Worm (Caenorhabditis elegans) whole organism, L4 larva: ENCODE measurements around the gene klo-2.

Source experiments
- D1046.2 ChIP-seq: fragments of 200-800 bp; sonication (Bioruptor generic); IDR thresholded peaks from 2 replicates; pipeline ENCODE4 v1.3.6; 2022; ENCODE audit warnings: missing genetic modification characterization, missing compliant biosample characterization
- F37D6.2 ChIP-seq: sonication (generic microtip); optimal IDR thresholded peaks from 2 replicates; lab custom pipeline; 2016; ENCODE audit warnings: mild to moderate bottlenecking, missing genetic modification characterization, missing compliant biosample characterization
- Y105C5A.15 ChIP-seq: fragments of 200-800 bp; sonication (Bioruptor generic); IDR thresholded peaks from 2 replicates; pipeline ENCODE4 v1.3.6; 2022; ENCODE audit warnings: missing genetic modification characterization, missing compliant biosample characterization
- Y5F2A.4 ChIP-seq: fragments of 200-800 bp; sonication (Bioruptor generic); optimal IDR thresholded peaks from 2 replicates; lab custom pipeline; 2018; ENCODE audit warnings: mild to moderate bottlenecking, missing genetic modification characterization, missing compliant biosample characterization
- Y75B8A.6 ChIP-seq: fragments of 200-800 bp; sonication (Bioruptor generic); IDR thresholded peaks from 2 replicates; pipeline ENCODE4 v1.3.6; 2022; ENCODE audit warnings: missing genetic modification reagents, missing genetic modification characterization, missing compliant biosample characterization
- ZK546.5 ChIP-seq, 2 experiments: sonication (generic microtip); optimal IDR thresholded peaks; 2 replicates each; lab custom pipeline; 2017; ENCODE audit warnings: missing biosample characterization in 2 of 2, missing genetic modification characterization in 2 of 2
- aha-1 ChIP-seq: fragments of 150-350 bp; peaks from one replicate; lab custom pipeline; 2014; ENCODE audit warnings: missing biosample characterization, missing genetic modification characterization
- ama-1 ChIP-seq: fragments of 150-350 bp; optimal IDR thresholded peaks from 2 replicates; lab custom pipeline; 2014; ENCODE audit warnings: inconsistent platforms, mixed read lengths
- ceh-20 ChIP-seq: fragments of 200-800 bp; sonication (Bioruptor generic); IDR thresholded peaks from 2 replicates; pipeline ENCODE4 v1.3.6; 2022; ENCODE audit warnings: missing genetic modification reagents, missing genetic modification characterization, missing compliant biosample characterization
- ceh-32 ChIP-seq: sonication (generic microtip); optimal IDR thresholded peaks from 2 replicates; lab custom pipeline; 2016; ENCODE audit warnings: mild to moderate bottlenecking, missing genetic modification characterization, missing compliant biosample characterization; ENCODE audit not compliant: poor library complexity
- ceh-44 ChIP-seq: fragments of 200-800 bp; sonication (Bioruptor generic); IDR thresholded peaks from 2 replicates; pipeline ENCODE4 v1.3.6; 2022; ENCODE audit warnings: missing genetic modification reagents, missing genetic modification characterization, missing compliant biosample characterization
- daf-16 ChIP-seq, 3 experiments: sonication (generic microtip); optimal IDR thresholded peaks; 2 replicates each; lab custom pipeline; 2016 to 2017; ENCODE audit warnings: missing genetic modification characterization in 3 of 3, missing genetic modification reagents in 3 of 3, mild to moderate bottlenecking in 2 of 3, missing compliant biosample characterization in 2 of 3, missing biosample characterization in 1 of 3, moderate library complexity in 1 of 3
- dmd-6 ChIP-seq: fragments of 200-800 bp; sonication (Bioruptor generic); IDR thresholded peaks from 2 replicates; pipeline ENCODE4 v1.3.6; 2022; ENCODE audit warnings: missing genetic modification reagents, missing genetic modification characterization, missing compliant biosample characterization
- dmd-8 ChIP-seq: fragments of 200-800 bp; sonication (Bioruptor generic); IDR thresholded peaks from 2 replicates; pipeline ENCODE4 v1.3.6; 2022; ENCODE audit warnings: missing genetic modification characterization, missing compliant biosample characterization
- duxl-1 ChIP-seq: sonication (generic microtip); optimal IDR thresholded peaks from 2 replicates; lab custom pipeline; 2016; ENCODE audit warnings: mild to moderate bottlenecking, missing genetic modification characterization, moderate library complexity, missing compliant biosample characterization; ENCODE audit not compliant: poor library complexity
- dve-1 ChIP-seq: sonication (generic microtip); optimal IDR thresholded peaks from 2 replicates; lab custom pipeline; 2017; ENCODE audit warnings: antibody characterized with exemption, mild to moderate bottlenecking, missing genetic modification characterization, missing compliant biosample characterization; ENCODE audit not compliant: insufficient read depth
- egl-43 ChIP-seq: fragments of 200-800 bp; sonication (Bioruptor generic); IDR thresholded peaks from 2 replicates; pipeline ENCODE4 v1.3.6; 2022; ENCODE audit warnings: missing genetic modification reagents, missing genetic modification characterization, missing compliant biosample characterization
- gei-8 ChIP-seq: fragments of 200-800 bp; sonication (Bioruptor generic); optimal IDR thresholded peaks from 2 replicates; lab custom pipeline; 2018; ENCODE audit warnings: mild to moderate bottlenecking, missing genetic modification characterization, missing compliant biosample characterization
- hif-1 ChIP-seq, 2 experiments: sonication (generic microtip); optimal IDR thresholded peaks; 2 replicates each; lab custom pipeline; 2016 to 2017; ENCODE audit warnings: missing compliant biosample characterization in 2 of 2, missing genetic modification characterization in 2 of 2, missing genetic modification reagents in 2 of 2, missing genotype in 2 of 2, mild to moderate bottlenecking in 1 of 2
- hmg-1.1 ChIP-seq: fragments of 200-800 bp; sonication (Bioruptor generic); IDR thresholded peaks from 2 replicates; pipeline ENCODE4 v1.3.6; 2022; ENCODE audit warnings: missing genetic modification reagents, missing genetic modification characterization, missing compliant biosample characterization
- jun-1 ChIP-seq: fragments of 150-350 bp; optimal IDR thresholded peaks from 2 replicates; lab custom pipeline; 2014; ENCODE audit warnings: missing biosample characterization, missing genetic modification reagents, missing genetic modification characterization
- lim-7 ChIP-seq: fragments of 200-800 bp; sonication (Bioruptor generic); IDR thresholded peaks from 2 replicates; pipeline ENCODE4 v1.3.6; 2022; ENCODE audit warnings: missing genetic modification characterization, missing compliant biosample characterization
- lin-38 ChIP-seq: fragments of 200-800 bp; sonication (Bioruptor generic); IDR thresholded peaks from 2 replicates; pipeline ENCODE4 v1.3.6; 2022; ENCODE audit warnings: missing genetic modification reagents, missing genetic modification characterization, missing compliant biosample characterization
- lir-3 ChIP-seq: sonication (generic microtip); optimal IDR thresholded peaks from 2 replicates; lab custom pipeline; 2016; ENCODE audit warnings: mild to moderate bottlenecking, missing genetic modification characterization, missing compliant biosample characterization
- madf-9 ChIP-seq: fragments of 200-800 bp; sonication (Bioruptor generic); conservative IDR thresholded peaks from 2 replicates; pipeline ENCODE4 v1.3.6; 2022; ENCODE audit warnings: missing genetic modification reagents, missing genetic modification characterization, missing compliant biosample characterization
- mdl-1 ChIP-seq, 2 experiments: fragments of 150-350 bp in 1 of 2; sonication (generic microtip) in 1 of 2; optimal IDR thresholded peaks; 2 replicates each; lab custom pipeline; 2014 to 2017; ENCODE audit warnings: missing biosample characterization in 2 of 2, missing genetic modification characterization in 2 of 2
- mdt-29 ChIP-seq: fragments of 200-800 bp; sonication (Bioruptor generic); IDR thresholded peaks from 2 replicates; pipeline ENCODE4 v1.3.6; 2022; ENCODE audit warnings: missing genetic modification reagents, missing genetic modification characterization, missing compliant biosample characterization
- mep-1 ChIP-seq: fragments of 150-350 bp; sonication (generic microtip); optimal IDR thresholded peaks from 3 replicates; lab custom pipeline; 2014; ENCODE audit warnings: missing biosample characterization, missing genetic modification characterization
- mes-2 ChIP-seq: sonication (generic microtip); optimal IDR thresholded peaks from 2 replicates; lab custom pipeline; 2016; ENCODE audit warnings: missing genotype, mild to moderate bottlenecking, missing genetic modification characterization, missing compliant biosample characterization; ENCODE audit not compliant: poor library complexity, severe bottlenecking
- mxl-2 ChIP-seq: fragments of 200-800 bp; sonication (Bioruptor generic); conservative IDR thresholded peaks from 2 replicates; pipeline ENCODE4 v1.3.6; 2022; ENCODE audit warnings: missing genetic modification reagents, missing genetic modification characterization, missing compliant biosample characterization
- mxl-3 ChIP-seq: fragments of 200-800 bp; sonication (Bioruptor generic); optimal IDR thresholded peaks from 2 replicates; lab custom pipeline; 2018; ENCODE audit warnings: mild to moderate bottlenecking, missing genetic modification characterization, missing compliant biosample characterization
- nhr-102 ChIP-seq: sonication (generic microtip); optimal IDR thresholded peaks from 2 replicates; lab custom pipeline; 2016; ENCODE audit warnings: mild to moderate bottlenecking, missing genetic modification characterization, moderate library complexity, missing compliant biosample characterization
- nhr-11 ChIP-seq: fragments of 150-350 bp; optimal IDR thresholded peaks from 2 replicates; lab custom pipeline; 2014; ENCODE audit warnings: missing biosample characterization, missing genetic modification characterization
- nhr-28 ChIP-seq: fragments of 150-350 bp; optimal IDR thresholded peaks from 2 replicates; lab custom pipeline; 2014; ENCODE audit warnings: missing biosample characterization, missing genetic modification characterization
- nhr-41 ChIP-seq: fragments of 200-800 bp; sonication (Bioruptor generic); IDR thresholded peaks from 2 replicates; pipeline ENCODE4 v1.3.6; 2022; ENCODE audit warnings: missing genetic modification reagents, missing genetic modification characterization, missing compliant biosample characterization
- pha-4 ChIP-seq, 2 experiments: fragments of 150-350 bp in 1 of 2; fragments of 200-800 bp in 1 of 2; sonication (Bioruptor generic) in 1 of 2; IDR thresholded peaks in 1 of 2; optimal IDR thresholded peaks in 1 of 2; 2 replicates each; pipeline versions ENCODE4 v1.3.6 to Lab custom; 2014 to 2022; ENCODE audit warnings: missing genetic modification characterization in 2 of 2, missing genetic modification reagents in 2 of 2, missing biosample characterization in 1 of 2, missing compliant biosample characterization in 1 of 2
- php-3 ChIP-seq: fragments of 200-800 bp; sonication (Bioruptor generic); IDR thresholded peaks from 2 replicates; pipeline ENCODE4 v1.3.6; 2022; ENCODE audit warnings: missing genetic modification reagents, missing genetic modification characterization, missing compliant biosample characterization
- sdz-12 ChIP-seq: fragments of 200-800 bp; sonication (Bioruptor generic); optimal IDR thresholded peaks from 2 replicates; lab custom pipeline; 2018; ENCODE audit warnings: mild to moderate bottlenecking, missing genetic modification characterization, missing compliant biosample characterization
- skn-1 ChIP-seq: fragments of 150-350 bp; optimal IDR thresholded peaks from 2 replicates; lab custom pipeline; 2014; ENCODE audit warnings: missing biosample characterization, missing genetic modification characterization
- snpc-4 ChIP-seq: fragments of 150-350 bp; optimal IDR thresholded peaks from 2 replicates; lab custom pipeline; 2014; ENCODE audit warnings: missing biosample characterization, missing genetic modification characterization
- spr-3 ChIP-seq: fragments of 200-800 bp; sonication (Bioruptor generic); optimal IDR thresholded peaks from 2 replicates; lab custom pipeline; 2018; ENCODE audit warnings: mild to moderate bottlenecking, missing genetic modification characterization, missing compliant biosample characterization
- tra-1 ChIP-seq: fragments of 200-800 bp; sonication (Bioruptor generic); IDR thresholded peaks from 2 replicates; pipeline ENCODE4 v1.3.6; 2022; ENCODE audit warnings: missing genetic modification reagents, missing genetic modification characterization, missing compliant biosample characterization
- vab-7 ChIP-seq: fragments of 200-800 bp; sonication (Bioruptor generic); IDR thresholded peaks from 2 replicates; pipeline ENCODE4 v1.3.6; 2022; ENCODE audit warnings: missing genetic modification reagents, missing genetic modification characterization, missing compliant biosample characterization
- ztf-11 ChIP-seq: fragments of 150-350 bp; optimal IDR thresholded peaks from 2 replicates; lab custom pipeline; 2014; ENCODE audit warnings: missing biosample characterization, missing genetic modification characterization

klo-2 gene

ce11 chrIII:2471855-2472254, 25.8 kb downstream of the klo-2 start (continued):
- TF ChIP-seq nhr-102 (tag; lab: Kevin White, UChicago) (no peak), ztf-11 (tag; lab: Kevin White, UChicago) (no peak), mdt-29 (GFP tag; lab: Robert Waterston, UW) (no peak), mdl-1 (tag; optimal IDR thresholded peaks at IDR 0.05; lab: Kevin White, UChicago) (peak; percentile 33 to 92), egl-43 (GFP tag; lab: Robert Waterston, UW) (peak; percentile 48; the same call in 1 of the 2 replicates), mxl-3 (GFP tag; lab: Kevin White, UChicago) (peak; percentile 87), mxl-2 (GFP tag; lab: Robert Waterston, UW) (no peak), mep-1 (tag; lab: Kevin White, UChicago) (peak; percentile 85), dmd-6 (peak; percentile 37), snpc-4 (tag; lab: Kevin White, UChicago) (no peak), lin-38 (peak; percentile 61), lim-7 (GFP tag; lab: Robert Waterston, UW) (0 out of 2 replicates have a peak, but pooled peaks have one; percentile 12), pha-4 (GFP tag; IDR thresholded peaks at IDR 0.05; lab: Robert Waterston, UW) (no peak; the same call in 1 of the 2 replicates), pha-4 (tag; optimal IDR thresholded peaks at IDR 0.05; lab: Kevin White, UChicago) (peak; percentile 72), nhr-41 (GFP tag; lab: Robert Waterston, UW) (no peak), hmg-1.1 (GFP tag; lab: Robert Waterston, UW) (peak; percentile 72), ZK546.5 (tag; optimal IDR thresholded peaks at IDR 0.05; lab: Kevin White, UChicago) (no peak), ceh-32 (tag; lab: Kevin White, UChicago) (no peak), Y75B8A.6 (GFP tag; lab: Robert Waterston, UW) (no peak), hif-1 (tag; optimal IDR thresholded peaks at IDR 0.05; lab: Kevin White, UChicago) (peak in 1 of 2 experiments; percentile 80), Y105C5A.15 (GFP tag; lab: Robert Waterston, UW) (no peak), F37D6.2 (tag; lab: Kevin White, UChicago) (no peak), ama-1 (lab: Kevin White, UChicago) (no peak), duxl-1 (no peak), dve-1 (tag; lab: Kevin White, UChicago) (peak; percentile 53), Y5F2A.4 (no peak), aha-1 (peak; percentile 26), ceh-20 (GFP tag; lab: Robert Waterston, UW) (0 out of 2 replicates have a peak, but pooled peaks have one; percentile 37), nhr-28 (tag; lab: Kevin White, UChicago) (peak; percentile 70), mes-2 (peak; percentile 65)

- TF ChIP-seq spr-3 (no peak), php-3 (GFP tag; lab: Robert Waterston, UW) (no peak), ZK546.5 (tag; optimal IDR thresholded peaks at IDR 0.05; lab: Kevin White, UChicago) (no peak), ama-1 (lab: Kevin White, UChicago) (no peak), madf-9 (GFP tag; lab: Robert Waterston, UW) (no peak), daf-16 (GFP tag; optimal IDR thresholded peaks at IDR 0.05; lab: Kevin White, UChicago) (no peak), daf-16 (tag; optimal IDR thresholded peaks at IDR 0.05; lab: Kevin White, UChicago) (no peak), lir-3 (no peak), nhr-11 (tag; lab: Kevin White, UChicago) (no peak), mes-2 (no peak), D1046.2 (no peak)
- TF ChIP-seq, all 104 proteins: peak for 0
Observed at ce11 chrIII:2473554-2473953, 27.5 kb downstream of the klo-2 start, which contains the start of gene smg-6. Gene smg-6 (plus strand): TSS chrIII:2473854.

ce11 chrIII:2474781-2475180, 28.8 kb downstream of the klo-2 start:
- TF ChIP-seq vab-7 (GFP tag; lab: Robert Waterston, UW): no peak
- no peak for TF ChIP-seq aha-1
- TF ChIP-seq nhr-28 (tag; lab: Kevin White, UChicago): no peak
- no peak for TF ChIP-seq gei-8
- TF ChIP-seq mdt-29 (GFP tag; lab: Robert Waterston, UW): no peak
- TF ChIP-seq snpc-4 (tag; lab: Kevin White, UChicago): no peak
- no peak for TF ChIP-seq tra-1
- TF ChIP-seq skn-1 (tag; lab: Kevin White, UChicago): no peak
- TF ChIP-seq dmd-8 (GFP tag; lab: Robert Waterston, UW): no peak
- no peak for TF ChIP-seq hif-1 (tag; optimal IDR thresholded peaks at IDR 0.05; lab: Kevin White, UChicago)
- no peak for TF ChIP-seq ceh-44 (GFP tag; lab: Robert Waterston, UW)
- no peak for TF ChIP-seq egl-43 (GFP tag; lab: Robert Waterston, UW)
- no peak for TF ChIP-seq jun-1
- TF ChIP-seq sdz-12 (GFP tag; lab: Kevin White, UChicago): no peak
